Worm (Caenorhabditis elegans) whole organism, L3 larva: ENCODE measurements around the gene bli-5.

ENCODE experiments used
- R02D3.7 ChIP-seq: fragments of 150-350 bp; optimal IDR thresholded peaks from 2 replicates; lab custom pipeline; 2014; ENCODE audit warnings: missing biosample characterization, missing genetic modification characterization
- egl-27 ChIP-seq: sonication (generic microtip); optimal IDR thresholded peaks from 4 replicates; lab custom pipeline; 2017; ENCODE audit warnings: missing biosample characterization, missing genetic modification reagents, missing genetic modification characterization
- jun-1 ChIP-seq: fragments of 150-350 bp; optimal IDR thresholded peaks from 2 replicates; lab custom pipeline; 2014; ENCODE audit warnings: missing biosample characterization, missing genetic modification reagents, missing genetic modification characterization
- lin-39 ChIP-seq: fragments of 150-350 bp; optimal IDR thresholded peaks from 2 replicates; lab custom pipeline; 2018; ENCODE audit warnings: missing biosample characterization, missing genetic modification reagents, missing genetic modification characterization

ce11 chrIII:13393239-13393638 is 36.3 kb downstream of the bli-5 start, which contains the start of gene dnj-17:
- TF ChIP-seq egl-27 (no peak), R02D3.7 (tag; lab: Kevin White, UChicago) (no peak), jun-1 (tag; lab: Kevin White, UChicago) (no peak), lin-39 (no peak)
